Worm (Caenorhabditis elegans): ENCODE data around the gene T12D8.10.

DNA sequence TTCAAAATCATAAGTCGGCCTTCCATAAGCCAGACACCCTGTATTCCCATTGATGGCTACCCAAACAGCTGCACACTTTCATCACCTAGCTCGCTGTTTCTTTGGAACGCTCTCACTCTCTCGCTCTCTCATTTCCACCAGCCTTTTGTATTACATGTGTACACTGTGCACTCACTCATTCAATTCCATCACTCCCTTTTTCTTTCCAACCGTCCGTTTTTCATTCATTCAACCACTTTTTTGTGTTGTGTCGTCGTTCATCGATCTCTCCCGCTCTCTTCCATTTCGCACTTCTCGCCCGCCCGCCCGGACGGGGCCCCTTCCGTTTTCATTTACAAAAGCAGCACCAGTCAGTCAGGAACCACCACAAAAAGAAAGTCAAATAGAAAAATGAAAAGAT is 15.8 kb upstream of the T12D8.10 start:
- no peak for TF ChIP-seq ceh-45 (GFP tag; IDR thresholded peaks at IDR 0.05)
- TF ChIP-seq madf-2 (tag; optimal IDR thresholded peaks at IDR 0.05), result no peak
- no peak for TF ChIP-seq nfya-1 (tag; optimal IDR thresholded peaks at IDR 0.05)
- TF ChIP-seq F13H6.1 (tag; optimal IDR thresholded peaks at IDR 0.05), result no peak
- TF ChIP-seq fkh-10 (GFP tag; optimal IDR thresholded peaks at IDR 0.05), result no peak
- no peak for TF ChIP-seq rnt-1 (tag; optimal IDR thresholded peaks at IDR 0.05)
- TF ChIP-seq pqm-1 (tag; optimal IDR thresholded peaks at IDR 0.05), result no peak
- TF ChIP-seq ama-1 (optimal IDR thresholded peaks at IDR 0.05), result no peak

Data from whole organism, late embryonic.